Fruit fly (Drosophila melanogaster) whole organism, embryonic: ENCODE results near the gene CG15537.

ENCODE experiments used
- Antp ChIP-seq: fragments of 200-800 bp; sonication (Bioruptor generic); optimal IDR thresholded peaks from 3 replicates; lab custom pipeline; 2016; ENCODE audit warnings: missing biosample characterization, missing genetic modification characterization
- Bgb ChIP-seq: fragments of 200-800 bp; sonication (Bioruptor generic); IDR thresholded peaks from 2 replicates; pipeline ENCODE4 v1.3.6; 2022; ENCODE audit warnings: missing biosample characterization, missing genetic modification characterization; ENCODE audit not compliant: partially characterized antibody
- CG1024 ChIP-seq: fragments of 200-800 bp; sonication (Bioruptor generic); IDR thresholded peaks from 2 replicates; pipeline ENCODE4 v1.3.6; 2022; ENCODE audit warnings: missing biosample characterization, missing genetic modification characterization
- CG11695 ChIP-seq: fragments of 200-800 bp; sonication (Bioruptor generic); IDR thresholded peaks from 3 replicates; pipeline ENCODE4 v1.3.6; 2022; ENCODE audit warnings: missing biosample characterization, missing genetic modification characterization
- CG11696 ChIP-seq: fragments of 200-800 bp; sonication (Bioruptor generic); IDR thresholded peaks from 2 replicates; pipeline ENCODE4 v1.3.6; 2022; ENCODE audit warnings: missing biosample characterization, missing genetic modification characterization
- CG12744 ChIP-seq: fragments of 200-800 bp; sonication (Bioruptor generic); optimal IDR thresholded peaks from 2 replicates; lab custom pipeline; 2016; ENCODE audit warnings: missing biosample characterization, missing genetic modification characterization
- CG15479 ChIP-seq: fragments of 200-800 bp; sonication (Bioruptor generic); optimal IDR thresholded peaks from 3 replicates; lab custom pipeline; 2019; ENCODE audit warnings: missing biosample characterization, mild to moderate bottlenecking, missing genetic modification characterization, moderate library complexity
- CG17328 ChIP-seq: fragments of 200-800 bp; sonication (Bioruptor generic); IDR thresholded peaks from 2 replicates; pipeline ENCODE4 v1.3.6; 2022; ENCODE audit warnings: missing biosample characterization, missing genetic modification characterization
- CG17829 ChIP-seq: fragments of 200-800 bp; optimal IDR thresholded peaks from 2 replicates; lab custom pipeline; 2019; ENCODE audit warnings: missing biosample characterization, mild to moderate bottlenecking, missing genetic modification characterization, moderate library complexity
- CG18011 ChIP-seq: fragments of 200-800 bp; sonication (Bioruptor generic); optimal IDR thresholded peaks from 2 replicates; lab custom pipeline; 2017; ENCODE audit warnings: missing biosample characterization, missing genetic modification characterization, mild to moderate bottlenecking, moderate library complexity, missing genotype
- CG2199 ChIP-seq: fragments of 200-800 bp; sonication (Bioruptor generic); IDR thresholded peaks from 3 replicates; pipeline ENCODE4 v1.3.6; 2022; ENCODE audit warnings: missing biosample characterization, missing genetic modification characterization
- CG31388 ChIP-seq: fragments of 200-800 bp; sonication (Bioruptor generic); optimal IDR thresholded peaks from 2 replicates; lab custom pipeline; 2016; ENCODE audit warnings: missing biosample characterization, missing genetic modification characterization
- CG3163 ChIP-seq: fragments of 200-800 bp; sonication (Bioruptor generic); optimal IDR thresholded peaks from 3 replicates; lab custom pipeline; 2016; ENCODE audit warnings: missing biosample characterization, missing genetic modification characterization
- CG32532 ChIP-seq: fragments of 200-800 bp; sonication (Bioruptor generic); IDR thresholded peaks from 2 replicates; pipeline ENCODE4 v1.3.6; 2022; ENCODE audit warnings: missing biosample characterization, missing genetic modification characterization
- CG43689 ChIP-seq: fragments of 200-800 bp; sonication (Bioruptor generic); IDR thresholded peaks from 2 replicates; pipeline ENCODE4 v1.3.6; 2022; ENCODE audit warnings: missing biosample characterization, missing genetic modification characterization
- CG6791 ChIP-seq: fragments of 200-800 bp; sonication (Bioruptor generic); IDR thresholded peaks from 3 replicates; pipeline ENCODE4 v1.3.6; 2022; ENCODE audit warnings: missing biosample characterization, missing genetic modification characterization; ENCODE audit not compliant: partially characterized antibody
- CG8944 ChIP-seq: fragments of 200-800 bp; sonication (Bioruptor generic); optimal IDR thresholded peaks from 3 replicates; lab custom pipeline; 2016; ENCODE audit warnings: missing biosample characterization, missing genetic modification characterization
- CHES-1-like ChIP-seq: fragments of 200-800 bp; sonication (Bioruptor generic); optimal IDR thresholded peaks from 2 replicates; lab custom pipeline; 2016; ENCODE audit warnings: missing biosample characterization, missing genetic modification characterization
- Camta ChIP-seq: fragments of 200-800 bp; sonication (Bioruptor generic); optimal IDR thresholded peaks from 2 replicates; lab custom pipeline; 2016; ENCODE audit warnings: missing biosample characterization, missing genetic modification characterization
- D19A ChIP-seq: fragments of 200-800 bp; optimal IDR thresholded peaks from 3 replicates; lab custom pipeline; 2019; ENCODE audit warnings: missing biosample characterization, mild to moderate bottlenecking, missing genetic modification characterization, moderate library complexity
- Dad ChIP-seq: fragments of 200-800 bp; sonication (Bioruptor generic); optimal IDR thresholded peaks from 3 replicates; lab custom pipeline; 2016; ENCODE audit warnings: missing biosample characterization, missing genetic modification characterization
- Doc2 ChIP-seq: fragments of 200-800 bp; sonication (Bioruptor generic); IDR thresholded peaks from 2 replicates; pipeline ENCODE4 v1.3.6; 2022; ENCODE audit warnings: missing biosample characterization, missing genetic modification characterization
- Dref ChIP-seq: fragments of 200-800 bp; sonication (Bioruptor generic); IDR thresholded peaks from 2 replicates; pipeline ENCODE4 v1.3.6; 2022; ENCODE audit warnings: missing biosample characterization, missing genetic modification characterization
- Fer2 ChIP-seq: fragments of 200-800 bp; sonication (Bioruptor generic); optimal IDR thresholded peaks from 2 replicates; lab custom pipeline; 2018; ENCODE audit warnings: missing biosample characterization, mild to moderate bottlenecking, missing genetic modification characterization, moderate library complexity
- Gsc ChIP-seq: fragments of 200-800 bp; sonication (Bioruptor generic); IDR thresholded peaks from 2 replicates; pipeline ENCODE4 v1.3.6; 2022; ENCODE audit warnings: missing biosample characterization, missing genetic modification characterization
- HLH3B ChIP-seq: fragments of 200-800 bp; sonication (Bioruptor generic); IDR thresholded peaks from 2 replicates; pipeline ENCODE4 v1.3.6; 2022; ENCODE audit warnings: missing biosample characterization, missing genetic modification characterization
- HmgD ChIP-seq: fragments of 200-800 bp; sonication (Bioruptor generic); optimal IDR thresholded peaks from 3 replicates; lab custom pipeline; 2016; ENCODE audit warnings: missing biosample characterization, missing genetic modification characterization
- HmgZ ChIP-seq: fragments of 200-800 bp; sonication (Bioruptor generic); optimal IDR thresholded peaks from 2 replicates; lab custom pipeline; 2018; ENCODE audit warnings: missing biosample characterization, mild to moderate bottlenecking, missing genetic modification characterization
- Hsf ChIP-seq: fragments of 200-800 bp; sonication (Bioruptor generic); optimal IDR thresholded peaks from 3 replicates; lab custom pipeline; 2016; ENCODE audit warnings: missing biosample characterization, missing genetic modification characterization
- Lpt ChIP-seq: fragments of >200 bp; optimal IDR thresholded peaks from 2 replicates; lab custom pipeline; 2018; ENCODE audit warnings: missing biosample characterization, missing genetic modification characterization
- Meics ChIP-seq: fragments of 200-800 bp; sonication (Bioruptor generic); optimal IDR thresholded peaks from 2 replicates; lab custom pipeline; 2017; ENCODE audit warnings: missing biosample characterization, mild to moderate bottlenecking, missing genetic modification characterization
- Oli ChIP-seq: fragments of 200-800 bp; sonication (Bioruptor generic); optimal IDR thresholded peaks from 2 replicates; lab custom pipeline; 2018; ENCODE audit warnings: missing biosample characterization, mild to moderate bottlenecking, missing genetic modification characterization, moderate library complexity
- Opbp ChIP-seq: fragments of 200-800 bp; sonication (Bioruptor generic); IDR thresholded peaks from 3 replicates; pipeline ENCODE4 v1.3.6; 2022; ENCODE audit warnings: missing biosample characterization, missing genetic modification characterization; ENCODE audit not compliant: partially characterized antibody
- Rfx ChIP-seq: fragments of 200-800 bp; sonication (Bioruptor generic); IDR thresholded peaks from 2 replicates; pipeline ENCODE4 v1.3.6; 2022; ENCODE audit warnings: missing biosample characterization, missing genetic modification characterization
- Ssrp ChIP-seq: fragments of 200-800 bp; sonication (Bioruptor generic); optimal IDR thresholded peaks from 2 replicates; lab custom pipeline; 2018; ENCODE audit warnings: missing biosample characterization, mild to moderate bottlenecking, missing genetic modification characterization, moderate library complexity
- Xbp1 ChIP-seq: fragments of 200-800 bp; sonication (Bioruptor generic); optimal IDR thresholded peaks from 3 replicates; lab custom pipeline; 2016; ENCODE audit warnings: missing biosample characterization, mild to moderate bottlenecking, missing genetic modification characterization
- bab2 ChIP-seq: fragments of 200-800 bp; sonication (Bioruptor generic); optimal IDR thresholded peaks from 2 replicates; lab custom pipeline; 2016; ENCODE audit warnings: missing biosample characterization, missing genetic modification characterization
- ewg ChIP-seq: fragments of 200-800 bp; sonication (Bioruptor generic); optimal IDR thresholded peaks from 3 replicates; lab custom pipeline; 2017; ENCODE audit warnings: mild to moderate bottlenecking, missing biosample characterization, missing genetic modification reagents, missing genetic modification characterization
- exex ChIP-seq: fragments of 200-800 bp; sonication (Bioruptor generic); optimal IDR thresholded peaks from 4 replicates; lab custom pipeline; 2018; ENCODE audit warnings: missing biosample characterization, mild to moderate bottlenecking, missing genetic modification characterization, moderate library complexity
- ftz-f1 ChIP-seq: fragments of 200-800 bp; sonication (Bioruptor generic); optimal IDR thresholded peaks from 2 replicates; lab custom pipeline; 2016; ENCODE audit warnings: missing biosample characterization, missing genetic modification characterization
- h ChIP-seq: fragments of >200 bp; optimal IDR thresholded peaks from 2 replicates; lab custom pipeline; 2017
- ind ChIP-seq: fragments of 200-800 bp; sonication (Bioruptor generic); optimal IDR thresholded peaks from 3 replicates; lab custom pipeline; 2016; ENCODE audit warnings: missing biosample characterization, missing genetic modification characterization
- jigr1 ChIP-seq: fragments of 200-800 bp; sonication (Bioruptor generic); IDR thresholded peaks from 3 replicates; pipeline ENCODE4 v1.3.6; 2022; ENCODE audit warnings: missing biosample characterization, missing genetic modification characterization
- jing ChIP-seq: fragments of 200-800 bp; sonication (Bioruptor generic); optimal IDR thresholded peaks from 2 replicates; lab custom pipeline; 2018; ENCODE audit warnings: missing biosample characterization, mild to moderate bottlenecking, missing genetic modification characterization
- lab ChIP-seq: fragments of 200-800 bp; sonication (Bioruptor generic); optimal IDR thresholded peaks from 3 replicates; lab custom pipeline; 2017; ENCODE audit warnings: missing biosample characterization, missing genetic modification characterization, mild to moderate bottlenecking, moderate library complexity, missing genetic modification reagents
- luna ChIP-seq: fragments of 200-800 bp; sonication (Bioruptor generic); optimal IDR thresholded peaks from 2 replicates; lab custom pipeline; 2016; ENCODE audit warnings: missing biosample characterization, missing genetic modification characterization
- mld ChIP-seq: fragments of 200-800 bp; sonication (Bioruptor generic); IDR thresholded peaks from 3 replicates; pipeline ENCODE4 v1.3.6; 2022; ENCODE audit warnings: missing biosample characterization, missing genetic modification characterization; ENCODE audit not compliant: partially characterized antibody
- nau ChIP-seq: fragments of 200-800 bp; sonication (Bioruptor generic); optimal IDR thresholded peaks from 3 replicates; lab custom pipeline; 2017; ENCODE audit warnings: missing biosample characterization, mild to moderate bottlenecking, missing genetic modification characterization, missing genetic modification reagents
- pzg ChIP-seq: fragments of 200-800 bp; sonication (Bioruptor generic); optimal IDR thresholded peaks from 3 replicates; lab custom pipeline; 2018; ENCODE audit warnings: missing biosample characterization, mild to moderate bottlenecking, missing genetic modification characterization, moderate library complexity
- rib ChIP-seq: fragments of 200-800 bp; sonication (Bioruptor generic); IDR thresholded peaks from 2 replicates; pipeline ENCODE4 v1.3.6; 2022; ENCODE audit warnings: missing biosample characterization, missing genetic modification characterization
- ro ChIP-seq: fragments of 200-800 bp; sonication (Bioruptor generic); IDR thresholded peaks from 2 replicates; pipeline ENCODE4 v1.3.6; 2022; ENCODE audit warnings: missing biosample characterization, missing genetic modification characterization
- so ChIP-seq: fragments of 200-800 bp; sonication (Bioruptor generic); IDR thresholded peaks from 3 replicates; pipeline ENCODE4 v1.3.6; 2022; ENCODE audit warnings: missing biosample characterization, missing genetic modification characterization
- zf30C ChIP-seq: fragments of 200-800 bp; sonication (Bioruptor generic); optimal IDR thresholded peaks from 3 replicates; lab custom pipeline; 2018; ENCODE audit warnings: missing biosample characterization, mild to moderate bottlenecking, missing genetic modification characterization

Gene CG15537

DNA sequence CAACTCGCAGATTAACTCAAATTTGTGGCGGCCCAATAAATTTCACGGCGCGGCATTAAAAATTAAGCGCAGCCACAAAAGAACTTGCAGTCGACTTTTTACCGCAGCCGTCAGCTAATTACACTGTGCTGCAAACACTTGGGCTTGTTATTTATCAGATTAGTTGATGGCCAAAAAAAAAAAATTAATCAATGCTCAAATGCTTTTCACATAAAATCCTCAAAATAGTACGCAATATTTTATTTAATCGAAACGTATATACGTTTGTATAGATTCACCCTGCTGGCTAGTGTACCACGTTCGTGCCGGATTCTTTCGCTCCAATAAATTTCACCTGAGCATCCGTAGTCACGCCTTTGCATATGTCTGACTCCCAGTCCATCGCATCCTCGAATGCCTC lies 29.6 kb downstream of the CG15537 start (continued):
- TF ChIP-seq jigr1 (no peak), CG31388 (GFP tag; lab: Kevin White, UChicago) (no peak), zf30C (GFP tag; lab: Kevin White, UChicago) (no peak), ind (peak; percentile 49), Meics (GFP tag; lab: Kevin White, UChicago) (peak; percentile 25), mld (no peak), rib (GFP tag; lab: Robert Waterston, UW) (no peak), CG17829 (tag; lab: Kevin White, UChicago) (peak; percentile 45), Lpt (GFP tag; lab: Kevin White, UChicago) (no peak), CG12744 (GFP tag; lab: Kevin White, UChicago) (no peak), CG43689 (GFP tag; lab: Robert Waterston, UW) (no peak), Oli (tag; lab: Kevin White, UChicago) (peak; percentile 61), luna (GFP tag; lab: Kevin White, UChicago) (no peak), Doc2 (GFP tag; lab: Robert Waterston, UW) (no peak), Xbp1 (GFP tag; lab: Kevin White, UChicago) (peak; percentile 48), Camta (GFP tag; lab: Kevin White, UChicago) (peak; percentile 24), Bgb (GFP tag; lab: Robert Waterston, UW) (no peak), exex (tag; lab: Kevin White, UChicago) (no peak), CG8944 (GFP tag; lab: Kevin White, UChicago) (peak; percentile 39), CG15479 (GFP tag; lab: Kevin White, UChicago) (no peak), Dad (GFP tag; lab: Kevin White, UChicago) (no peak), CG6791 (GFP tag; lab: Robert Waterston, UW) (no peak), CG1024 (GFP tag; lab: Robert Waterston, UW) (peak; percentile 48), CG11695 (peak; percentile 53; the same call in 1 of the 3 replicates), CG11696 (GFP tag; lab: Robert Waterston, UW) (no peak), ro (GFP tag; lab: Robert Waterston, UW) (no peak), HLH3B (peak; percentile 73), Hsf (GFP tag; lab: Kevin White, UChicago) (peak; percentile 62), CG32532 (peak; percentile 42; the same call in 1 of the 2 replicates), jing (GFP tag; lab: Kevin White, UChicago) (peak; percentile 13), Antp (GFP tag; lab: Kevin White, UChicago) (peak; percentile 9), lab (GFP tag; lab: Kevin White, UChicago) (peak; percentile 68), so (GFP tag; lab: Robert Waterston, UW) (peak; percentile 56; the same call in 1 of the 3 replicates), CHES-1-like (no peak), CG18011 (no peak), pzg (GFP tag; lab: Kevin White, UChicago) (no peak), Dref (GFP tag; lab: Robert Waterston, UW) (no peak), D19A (peak; percentile 16), Gsc (no peak), Fer2 (tag; lab: Kevin White, UChicago) (no peak), Rfx (peak; percentile 49), Opbp (no peak), nau (GFP tag; lab: Kevin White, UChicago) (no peak), CG2199 (GFP tag; lab: Robert Waterston, UW) (no peak), bab2 (GFP tag; lab: Kevin White, UChicago) (peak; percentile 59), CG3163 (no peak), ewg (GFP tag; lab: Kevin White, UChicago) (peak; percentile 43), CG17328 (GFP tag; lab: Robert Waterston, UW) (peak; percentile 71), HmgZ (tag; lab: Kevin White, UChicago) (no peak), h (no peak), Ssrp (tag; lab: Kevin White, UChicago) (peak; percentile 58), ftz-f1 (GFP tag; lab: Kevin White, UChicago) (no peak), HmgD (GFP tag; lab: Kevin White, UChicago) (no peak)
